Fruit fly (Drosophila melanogaster): Measurements from ENCODE around the gene CG1572.

- TF ChIP-seq salr (GFP tag; optimal IDR thresholded peaks at IDR 0.05) (no peak), Lpt (GFP tag; optimal IDR thresholded peaks at IDR 0.05) (no peak), spab (GFP tag; optimal IDR thresholded peaks at IDR 0.05) (no peak), Hr4 (GFP tag; optimal IDR thresholded peaks at IDR 0.05) (no peak), Sox15 (GFP tag; optimal IDR thresholded peaks at IDR 0.05) (no peak), lz (GFP tag; optimal IDR thresholded peaks at IDR 0.05) (no peak), OdsH (GFP tag; optimal IDR thresholded peaks at IDR 0.05) (no peak)
These were observed 42.9 kb downstream of the CG1572 start for dm6 chrX:11515550-11515949.

All from whole organism, prepupa.